Worm (Caenorhabditis elegans): ENCODE results near the gene Y47D7A.2.

- TF ChIP-seq lin-13 (tag; optimal IDR thresholded peaks at IDR 0.05) = no peak
- no peak for TF ChIP-seq nhr-76 (tag; optimal IDR thresholded peaks at IDR 0.05)
- TF ChIP-seq sptf-1 (tag; optimal IDR thresholded peaks at IDR 0.05) = no peak
- TF ChIP-seq nhr-237 (tag; optimal IDR thresholded peaks at IDR 0.05) = no peak
These were observed 22.8 kb downstream of the Y47D7A.2 start, which contains the start of gene rft-1 for ce11 chrV:4442749-4443381.
